Fruit fly (Drosophila melanogaster): Measurements from ENCODE around the gene Idgf3.
A peak's percentile ranks its signal among the peaks of the same experiment; 100 is the strongest.

The Idgf3 gene

dm6 chr2L:16458385-16458784, 7.7 kb downstream of the Idgf3 start:
- TF ChIP-seq Hr96 (GFP tag; optimal IDR thresholded peaks at IDR 0.05) (no peak), tj (GFP tag; optimal IDR thresholded peaks at IDR 0.05) (no peak), CG11617 (GFP tag; optimal IDR thresholded peaks at IDR 0.05) (no peak), CG7045 (GFP tag; optimal IDR thresholded peaks at IDR 0.05) (no peak), bab1 (GFP tag; optimal IDR thresholded peaks at IDR 0.05) (no peak), Mnt (GFP tag; optimal IDR thresholded peaks at IDR 0.05) (no peak), pad (GFP tag; optimal IDR thresholded peaks at IDR 0.05) (no peak), CG12768 (GFP tag; optimal IDR thresholded peaks at IDR 0.05) (no peak), CG1620 (GFP tag; optimal IDR thresholded peaks at IDR 0.05) (no peak), Clk (GFP tag; optimal IDR thresholded peaks at IDR 0.05) (no peak), CG7101 (tag; optimal IDR thresholded peaks at IDR 0.05) (no peak), kay (GFP tag; ENCODE audit: borderline replicate concordance) (no peak), cnc (optimal IDR thresholded peaks at IDR 0.05) (no peak), cic (GFP tag; optimal IDR thresholded peaks at IDR 0.05) (no peak)

dm6 chr2L:16463657-16464056, 12.9 kb downstream of the Idgf3 start:
- TF ChIP-seq CG14711 (tag; optimal IDR thresholded peaks at IDR 0.05) (no peak), CG1620 (GFP tag; optimal IDR thresholded peaks at IDR 0.05) (no peak), CG7045 (GFP tag; optimal IDR thresholded peaks at IDR 0.05) (no peak)

- TF ChIP-seq bab1 (GFP tag; optimal IDR thresholded peaks at IDR 0.05) (no peak), Hr96 (GFP tag; optimal IDR thresholded peaks at IDR 0.05) (no peak), CG1620 (GFP tag; optimal IDR thresholded peaks at IDR 0.05) (no peak)
These were observed 19.0 kb downstream of the Idgf3 start for dm6 chr2L:16469749-16470148.

dm6 chr2L:16472184-16472583, 21.5 kb downstream of the Idgf3 start:
- TF ChIP-seq tj (GFP tag; optimal IDR thresholded peaks at IDR 0.05): no peak
- no peak for TF ChIP-seq CG12768 (GFP tag; optimal IDR thresholded peaks at IDR 0.05)
- no peak for TF ChIP-seq CG33017 (tag; optimal IDR thresholded peaks at IDR 0.05)
- no peak for TF ChIP-seq ovo (GFP tag; optimal IDR thresholded peaks at IDR 0.05)
- no peak for TF ChIP-seq CG1620 (GFP tag; optimal IDR thresholded peaks at IDR 0.05)
- TF ChIP-seq toe (GFP tag; optimal IDR thresholded peaks at IDR 0.05): no peak
- no peak for TF ChIP-seq pad (GFP tag; optimal IDR thresholded peaks at IDR 0.05)
- TF ChIP-seq cnc (optimal IDR thresholded peaks at IDR 0.05): no peak
- no peak for TF ChIP-seq Hr96 (GFP tag; optimal IDR thresholded peaks at IDR 0.05)
- no peak for TF ChIP-seq cic (GFP tag; optimal IDR thresholded peaks at IDR 0.05)
- TF ChIP-seq CG11617 (GFP tag; optimal IDR thresholded peaks at IDR 0.05): no peak
- no peak for TF ChIP-seq CG5204 (GFP tag; optimal IDR thresholded peaks at IDR 0.05)
- no peak for TF ChIP-seq Mnt (GFP tag; optimal IDR thresholded peaks at IDR 0.05)
- no peak for TF ChIP-seq kay (GFP tag; ENCODE audit: borderline replicate concordance)

- TF ChIP-seq Crg-1 (GFP tag; optimal IDR thresholded peaks at IDR 0.05) (no peak), bab1 (GFP tag; optimal IDR thresholded peaks at IDR 0.05) (no peak), CG12768 (GFP tag; optimal IDR thresholded peaks at IDR 0.05) (no peak)
These were observed 25.8 kb downstream of the Idgf3 start for dm6 chr2L:16476517-16476916.

- no peak for TF ChIP-seq Crg-1 (GFP tag; optimal IDR thresholded peaks at IDR 0.05)
- no peak for TF ChIP-seq CG1620 (GFP tag; optimal IDR thresholded peaks at IDR 0.05)
- no peak for TF ChIP-seq bab1 (GFP tag; optimal IDR thresholded peaks at IDR 0.05)
- peak; percentile 8 for TF ChIP-seq ovo (GFP tag; optimal IDR thresholded peaks at IDR 0.05)
- no peak for TF ChIP-seq CG7101 (tag; optimal IDR thresholded peaks at IDR 0.05)
These were observed 34.9 kb downstream of the Idgf3 start, which contains the start of gene dac for dm6 chr2L:16485643-16486000. Gene dac (minus strand): TSS chr2L:16485998.

dm6 chr2L:16486001-16486793, 35.5 kb downstream of the Idgf3 start:
- TF ChIP-seq pad (GFP tag; optimal IDR thresholded peaks at IDR 0.05) (peak; percentile 69), toe (GFP tag; optimal IDR thresholded peaks at IDR 0.05) (peak; percentile 56), Crg-1 (GFP tag; optimal IDR thresholded peaks at IDR 0.05) (peak; percentile 35), cic (GFP tag; optimal IDR thresholded peaks at IDR 0.05) (peak; percentile 9), bab1 (GFP tag; optimal IDR thresholded peaks at IDR 0.05) (no peak), CG11617 (GFP tag; optimal IDR thresholded peaks at IDR 0.05) (no peak), CG7045 (GFP tag; optimal IDR thresholded peaks at IDR 0.05) (peak; percentile 26), ovo (GFP tag; optimal IDR thresholded peaks at IDR 0.05) (no peak), tj (GFP tag; optimal IDR thresholded peaks at IDR 0.05) (no peak), CG14711 (tag; optimal IDR thresholded peaks at IDR 0.05) (no peak), CG1620 (GFP tag; optimal IDR thresholded peaks at IDR 0.05) (peak; percentile 41), kay (GFP tag; ENCODE audit: borderline replicate concordance) (no peak), Hr96 (GFP tag; optimal IDR thresholded peaks at IDR 0.05) (no peak), Mnt (GFP tag; optimal IDR thresholded peaks at IDR 0.05) (peak; percentile 4), Clk (GFP tag; optimal IDR thresholded peaks at IDR 0.05) (no peak), CG5204 (GFP tag; optimal IDR thresholded peaks at IDR 0.05) (peak; percentile 40)
